Fruit fly (Drosophila melanogaster) Kc167 (cell line): ENCODE measurements around the gene CG33116.

Source experiments
- Myc ChIP-seq: fragments of >200 bp; optimal IDR thresholded peaks from 2 replicates; lab custom pipeline; 2017; ENCODE audit warnings: missing external identifiers
- Sin3A ChIP-seq: fragments of >200 bp; optimal IDR thresholded peaks from 2 replicates; lab custom pipeline; 2018; ENCODE audit warnings: missing external identifiers
- h ChIP-seq: fragments of >200 bp; optimal IDR thresholded peaks from 3 replicates; lab custom pipeline; 2018; ENCODE audit warnings: missing external identifiers
- insv ChIP-seq: fragments of >200 bp; optimal IDR thresholded peaks from 3 replicates; lab custom pipeline; 2018; ENCODE audit warnings: missing external identifiers
- psq ChIP-seq: fragments of >200 bp; optimal IDR thresholded peaks from 2 replicates; lab custom pipeline; 2017; ENCODE audit warnings: missing external identifiers
- ttk ChIP-seq: sonication (Bioruptor generic); optimal IDR thresholded peaks from 2 replicates; lab custom pipeline; 2017; ENCODE audit warnings: missing external identifiers

Gene CG33116

DNA sequence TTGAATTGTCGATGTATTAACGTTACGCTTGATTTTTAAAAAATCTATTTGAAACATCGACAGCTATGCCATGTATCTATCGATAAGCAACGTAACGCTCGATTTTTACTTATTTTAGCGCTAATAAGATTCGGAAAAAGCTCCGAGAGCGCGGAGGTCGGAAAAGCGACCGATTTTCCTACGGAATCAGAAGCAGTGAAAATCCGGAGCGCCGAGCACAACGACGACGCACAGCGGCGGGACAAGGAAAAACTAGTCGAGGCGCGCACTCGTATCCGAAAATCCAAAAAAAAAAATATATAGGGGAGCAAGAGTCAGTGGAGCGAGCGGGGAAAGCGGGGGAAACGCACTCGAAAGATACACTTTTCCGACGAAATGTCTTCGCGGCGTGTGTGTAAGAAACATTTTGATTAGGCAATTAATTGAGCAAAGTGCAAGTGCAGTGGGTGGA is 14.6 kb upstream of the CG33116 start, which contains the start of gene CG10132:
TSS of gene CG10132 (plus strand) at position 189 of the 451 bp plus-strand sequence.
- TF ChIP-seq Myc: no peak

DNA sequence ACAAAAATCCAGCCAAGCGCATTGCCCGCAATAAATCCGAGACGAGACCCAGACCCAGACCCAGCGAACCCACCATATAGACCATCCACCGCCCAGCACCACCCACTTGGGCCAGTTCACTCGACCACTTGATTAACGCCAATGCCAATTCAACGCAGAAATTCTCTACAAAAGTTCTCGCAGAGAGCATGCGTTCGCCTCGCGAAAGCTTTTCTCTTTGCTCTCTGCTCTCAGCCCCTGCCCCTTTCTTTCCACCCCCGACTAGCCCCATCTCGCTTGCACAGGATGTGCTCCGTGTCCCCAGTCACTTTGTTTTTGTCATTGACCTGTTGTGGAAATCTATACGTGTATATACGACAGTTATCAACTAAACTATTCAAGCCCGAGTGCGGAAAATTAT is 13.7 kb upstream of the CG33116 start:
- TF ChIP-seq Sin3A (lab: Kevin White, UChicago): no peak
- no peak for TF ChIP-seq psq
- no peak for TF ChIP-seq insv
- TF ChIP-seq Myc: no peak
- no peak for TF ChIP-seq h

DNA sequence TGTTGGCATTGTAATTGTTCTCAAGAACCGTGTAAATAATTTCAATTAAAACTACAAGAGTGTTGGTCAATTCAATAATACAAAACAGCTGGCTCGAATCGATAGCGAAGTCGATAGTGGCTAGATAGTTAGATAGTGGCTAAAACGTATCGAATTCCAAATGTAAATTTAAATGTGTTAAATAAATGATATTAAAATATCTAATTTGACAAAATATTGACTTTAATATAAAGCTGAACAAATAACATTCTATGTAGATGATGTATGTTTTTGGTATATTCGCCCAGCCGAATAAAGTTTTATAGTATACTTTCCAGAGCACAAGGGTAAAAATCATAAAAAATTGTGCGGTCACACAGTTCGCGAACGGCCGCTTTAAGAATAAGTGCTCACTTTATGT is 7.0 kb upstream of the CG33116 start, which contains the start of the genes Dpm1 and CG10137:
TSS of gene Dpm1 (minus strand) at position 53 of the 400 bp plus-strand sequence.
TSS of gene CG10137 (plus strand) at position 371 of the 400 bp plus-strand sequence.
- no peak for TF ChIP-seq ttk (lab: Kevin White, UChicago)
- TF ChIP-seq insv: no peak
- TF ChIP-seq Myc: no peak
- TF ChIP-seq Sin3A (lab: Kevin White, UChicago): no peak
- TF ChIP-seq psq: no peak
- TF ChIP-seq h: no peak

DNA sequence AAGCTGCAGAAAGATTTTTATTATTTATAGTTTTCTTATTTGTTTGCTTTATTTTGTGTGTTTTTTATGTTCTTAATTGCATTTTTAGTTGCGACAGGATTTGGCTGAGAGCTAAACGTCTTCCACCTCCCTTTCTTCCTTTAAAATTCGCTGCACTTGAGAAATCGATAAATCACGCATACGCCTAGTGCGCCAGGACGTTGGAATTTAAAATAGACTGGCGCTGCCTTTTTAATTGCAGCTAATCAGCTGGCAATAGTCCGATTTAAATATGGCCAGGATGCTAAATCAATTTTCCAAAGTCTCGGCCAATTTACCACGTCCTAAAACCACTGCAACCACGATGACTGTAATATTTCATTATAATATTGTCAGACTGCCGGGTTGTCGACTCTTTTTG is 6.4 kb upstream of the CG33116 start:
- TF ChIP-seq h (no peak), psq (no peak), insv (no peak), Myc (no peak), Sin3A (lab: Kevin White, UChicago) (no peak), ttk (lab: Kevin White, UChicago) (no peak)

DNA sequence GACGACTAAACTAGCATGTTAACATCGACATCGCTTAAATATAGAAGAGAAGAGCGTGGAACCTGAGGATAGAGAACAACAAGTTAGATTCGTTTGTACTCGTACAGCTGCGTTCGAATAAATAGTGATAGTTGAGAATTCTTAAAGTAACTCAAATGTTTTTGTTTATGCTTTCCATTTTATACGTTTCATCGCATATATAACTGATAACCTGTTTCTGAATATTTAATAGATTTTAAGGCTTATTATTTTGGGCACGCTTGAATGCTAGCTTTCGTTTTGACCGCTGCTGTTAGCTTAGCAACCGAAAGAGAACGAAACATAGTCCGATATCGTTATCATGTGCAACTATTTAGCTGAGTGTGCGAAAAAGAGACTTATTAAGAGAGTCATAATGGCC is 5.0 kb upstream of the CG33116 start:
- TF ChIP-seq h (no peak), Sin3A (lab: Kevin White, UChicago) (no peak), ttk (lab: Kevin White, UChicago) (no peak), psq (no peak), insv (no peak), Myc (no peak)

DNA sequence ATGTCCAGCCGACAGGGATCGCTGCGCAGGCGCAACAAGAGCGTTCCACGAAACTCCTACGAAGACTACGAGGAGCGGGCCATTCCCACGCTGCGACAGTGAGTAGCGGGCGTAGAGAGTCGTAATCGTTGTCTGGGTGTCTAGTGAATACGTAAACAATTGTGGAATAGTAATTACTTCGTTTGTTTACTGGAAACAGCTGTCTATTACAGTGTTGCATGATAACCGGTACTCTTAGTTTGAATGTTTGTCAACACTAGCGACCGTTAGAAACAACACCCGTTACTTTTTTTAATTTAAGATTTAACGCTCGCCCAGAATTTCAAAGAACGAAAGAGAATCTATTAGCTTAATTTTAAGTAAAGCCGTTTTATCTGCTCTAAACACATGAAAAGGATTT is 3.2 kb upstream of the CG33116 start, which contains the start of gene CG10165:
TSS of gene CG10165 (minus strand) at position 214 of the 400 bp plus-strand sequence.
- TF ChIP-seq insv: no peak
- no peak for TF ChIP-seq Sin3A (lab: Kevin White, UChicago)
- no peak for TF ChIP-seq psq
- TF ChIP-seq Myc: no peak
- no peak for TF ChIP-seq h
- TF ChIP-seq ttk (lab: Kevin White, UChicago): no peak

DNA sequence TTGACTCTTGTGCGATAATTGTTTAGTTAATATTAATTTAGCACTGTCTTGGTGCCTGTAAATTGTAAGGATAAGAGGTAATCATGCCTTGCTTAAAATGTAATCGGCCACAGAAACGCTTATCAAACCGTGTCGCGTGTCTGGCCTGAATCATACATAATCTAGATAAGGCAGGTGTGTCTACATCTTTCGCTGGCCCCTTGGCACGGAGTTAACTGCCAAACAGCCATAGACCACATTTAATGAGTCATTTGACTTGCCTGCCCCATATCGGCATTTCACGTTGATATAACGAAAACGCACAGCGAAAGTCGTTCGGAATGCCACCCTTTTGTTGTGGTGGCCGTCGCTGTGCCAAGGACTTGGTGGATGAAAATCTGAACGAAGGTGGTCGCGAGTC is 2.0 kb downstream of the CG33116 start, which contains the start of gene CG31697:
TSS of gene CG31697 (plus strand) at position 215 of the 400 bp plus-strand sequence.
- TF ChIP-seq Sin3A (lab: Kevin White, UChicago) (no peak), Myc (no peak), insv (no peak), psq (no peak), h (no peak), ttk (lab: Kevin White, UChicago) (no peak)

DNA sequence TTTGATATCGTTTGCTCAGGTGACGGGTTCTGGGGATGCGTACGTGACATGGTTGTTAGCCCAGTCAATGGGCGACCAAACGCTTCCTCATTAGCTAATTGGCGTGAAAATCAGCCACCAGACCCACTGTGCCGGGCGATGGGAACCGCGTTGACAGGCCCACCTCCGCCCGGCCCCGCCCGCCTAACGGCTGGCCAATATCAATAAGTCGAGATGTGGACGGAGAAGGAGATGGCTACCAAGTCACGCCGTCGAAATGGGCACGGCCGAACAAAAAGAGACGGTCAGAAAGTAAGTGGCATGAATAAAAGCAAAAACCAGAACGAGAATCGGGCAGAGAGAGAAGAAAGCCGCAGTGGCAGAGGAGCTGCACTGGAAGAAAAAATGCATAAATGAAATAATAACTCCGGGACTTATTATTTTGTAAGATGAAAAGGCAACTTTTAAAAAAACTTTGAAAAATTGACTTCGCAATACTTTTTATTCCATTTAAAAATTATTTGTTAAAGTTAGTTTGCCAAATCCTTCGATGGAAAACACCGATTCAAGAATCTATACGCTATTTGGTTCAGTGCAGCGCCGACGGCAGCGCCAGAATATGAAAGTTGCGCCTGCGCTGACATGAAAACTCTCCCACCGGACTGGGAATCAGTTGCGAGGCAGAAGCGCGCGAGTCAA is 4.6 kb downstream of the CG33116 start, which contains the start of gene CG13082:
TSS of gene CG13082 (plus strand) at position 647 of the 678 bp plus-strand sequence.
- TF ChIP-seq Sin3A (lab: Kevin White, UChicago): no peak
- no peak for TF ChIP-seq psq
- no peak for TF ChIP-seq ttk (lab: Kevin White, UChicago)
- TF ChIP-seq Myc: no peak
- no peak for TF ChIP-seq insv
- TF ChIP-seq h: no peak

DNA sequence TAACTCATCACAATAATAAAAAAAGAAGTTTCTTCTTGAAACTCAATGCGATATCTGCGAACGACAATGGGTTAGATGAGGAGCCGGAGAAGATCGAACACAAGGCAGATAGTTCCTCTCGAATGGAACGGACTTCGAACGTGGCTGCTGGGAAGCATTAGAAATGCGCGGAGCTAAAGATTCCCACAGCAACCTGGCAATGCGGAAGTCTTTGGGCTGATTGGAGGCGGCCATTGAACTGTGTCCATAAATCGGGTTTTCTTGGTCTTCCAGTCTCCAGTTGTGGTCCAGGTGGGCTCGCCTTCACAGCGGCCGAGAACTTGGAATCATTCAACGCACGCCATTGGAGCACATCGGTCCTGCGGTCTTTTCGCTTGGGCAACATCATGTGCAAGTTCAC is 7.0 kb downstream of the CG33116 start, which contains the start of gene CG13081:
TSS of gene CG13081 (plus strand) at position 301 of the 400 bp plus-strand sequence.
- TF ChIP-seq Sin3A (lab: Kevin White, UChicago) (no peak), Myc (no peak), insv (no peak), h (no peak), ttk (lab: Kevin White, UChicago) (no peak), psq (no peak)

DNA sequence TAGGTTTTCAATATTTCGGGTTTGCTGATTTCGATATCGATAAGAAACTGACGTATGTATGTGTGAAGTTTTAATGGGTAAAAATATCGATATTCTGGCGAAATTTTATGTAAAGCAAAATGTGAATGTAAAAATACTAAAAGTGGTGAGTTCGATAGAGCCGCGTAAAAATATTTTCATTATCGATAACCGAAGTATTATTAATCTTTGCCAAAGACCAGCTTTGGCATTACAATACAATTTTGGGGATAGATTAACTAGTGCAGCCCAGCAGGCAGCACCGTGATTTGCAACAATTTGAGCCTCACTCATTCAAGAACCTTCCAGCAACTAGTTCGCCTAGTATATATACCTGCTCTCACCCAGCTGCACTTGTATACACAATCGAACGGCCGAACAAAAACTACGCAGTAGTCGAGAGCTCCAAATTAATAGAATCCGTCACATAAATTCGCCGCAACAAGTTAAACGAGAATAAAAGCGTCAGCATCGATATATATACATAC is 9.0 kb downstream of the CG33116 start:
- TF ChIP-seq insv (no peak), ttk (lab: Kevin White, UChicago) (no peak), Myc (no peak), psq (no peak), Sin3A (lab: Kevin White, UChicago) (no peak), h (no peak)

DNA sequence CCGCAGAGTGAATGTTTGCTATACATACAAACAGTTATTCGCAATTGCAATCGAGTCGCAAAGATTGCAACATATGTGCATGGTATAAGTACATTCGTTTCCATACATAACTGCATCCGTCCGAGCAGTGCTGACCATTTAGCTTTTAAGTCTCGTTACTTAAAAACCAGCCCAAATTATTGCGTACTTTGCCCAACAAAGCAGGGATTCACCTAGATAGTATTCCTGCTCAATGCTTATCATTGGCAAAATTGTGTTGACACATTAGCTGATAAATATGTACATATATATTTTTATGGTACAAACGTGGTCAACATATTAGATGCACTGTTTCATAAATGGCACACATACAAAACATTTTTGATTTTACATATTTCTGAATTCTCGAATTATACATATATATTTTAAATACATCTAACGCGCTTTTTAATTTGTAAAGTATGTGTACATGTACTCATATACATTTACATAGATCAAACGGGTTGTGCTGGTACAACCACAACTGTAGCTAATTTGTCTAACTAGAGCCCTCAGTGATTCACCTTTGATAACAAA is 9.8 kb downstream of the CG33116 start:
- TF ChIP-seq Myc: no peak

DNA sequence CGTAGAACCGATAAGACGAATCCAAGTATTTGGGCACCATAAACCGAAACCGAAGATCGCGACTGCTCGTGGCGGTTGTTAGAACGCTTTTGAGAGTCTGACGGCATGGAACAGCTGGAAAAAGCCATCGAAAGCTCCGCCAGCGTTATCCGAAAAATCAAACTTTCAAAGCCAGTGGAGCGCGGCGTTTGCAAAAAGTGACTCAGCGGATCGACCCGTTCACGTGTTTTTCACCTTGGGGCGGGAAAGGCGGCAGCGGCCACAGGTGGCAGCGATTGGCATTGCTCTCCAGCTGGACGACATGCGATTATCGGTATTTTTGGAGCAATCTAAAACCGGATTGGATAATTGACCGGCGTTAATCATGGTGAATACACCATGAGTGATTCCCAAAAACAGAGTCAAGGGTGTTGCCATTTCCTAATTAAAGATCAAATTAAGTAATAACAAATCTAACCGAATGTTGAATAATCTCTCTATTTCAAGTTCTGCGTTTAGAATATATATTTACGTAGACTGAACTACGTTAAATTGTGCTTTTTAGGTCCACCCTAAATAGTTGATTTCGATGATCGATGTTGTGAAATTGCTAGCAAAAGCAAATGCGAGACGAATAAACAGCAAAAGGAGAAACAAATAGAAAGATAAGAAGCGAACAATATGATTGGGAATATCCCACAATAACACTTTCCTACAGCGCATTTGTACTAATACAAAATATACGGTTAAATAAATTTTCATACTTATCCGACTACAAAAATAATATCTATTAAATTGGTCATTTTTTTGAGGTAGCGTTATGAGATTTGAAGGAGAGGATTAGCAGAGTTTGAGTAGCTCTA is 13.8 kb downstream of the CG33116 start, which contains the start of gene CG10337:
TSS of gene CG10337 (minus strand) at position 91 of the 842 bp plus-strand sequence.
- TF ChIP-seq Sin3A (lab: Kevin White, UChicago) (no peak), Myc (no peak), h (no peak), insv (no peak), psq (no peak), ttk (lab: Kevin White, UChicago) (no peak)

DNA sequence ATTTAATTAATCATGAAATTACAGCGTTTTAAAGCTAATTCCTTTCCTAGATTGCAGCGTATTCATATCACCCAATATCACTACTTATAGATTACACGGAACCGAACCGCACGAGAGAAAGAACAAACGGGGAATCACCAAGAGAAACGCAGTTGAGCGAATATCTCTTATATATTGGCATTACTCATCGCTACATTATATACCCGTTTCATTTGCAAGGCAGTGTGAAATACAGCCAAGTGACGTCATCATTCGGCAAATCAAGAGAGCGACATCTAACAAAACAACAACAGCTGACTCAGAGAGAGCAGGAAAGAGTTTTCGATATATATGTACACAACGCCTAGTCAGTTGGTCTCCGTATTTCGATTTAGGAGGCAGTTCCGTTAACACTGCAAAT is 14.9 kb downstream of the CG33116 start, which contains the start of gene Tep4:
TSS of gene Tep4 (plus strand) at position 350 of the 400 bp plus-strand sequence.
- TF ChIP-seq Myc: no peak
- TF ChIP-seq psq: no peak
- no peak for TF ChIP-seq ttk (lab: Kevin White, UChicago)
- TF ChIP-seq insv: no peak
- no peak for TF ChIP-seq h
- no peak for TF ChIP-seq Sin3A (lab: Kevin White, UChicago)
